Worm (Caenorhabditis elegans): ENCODE results near the gene F20C5.5.

DNA sequence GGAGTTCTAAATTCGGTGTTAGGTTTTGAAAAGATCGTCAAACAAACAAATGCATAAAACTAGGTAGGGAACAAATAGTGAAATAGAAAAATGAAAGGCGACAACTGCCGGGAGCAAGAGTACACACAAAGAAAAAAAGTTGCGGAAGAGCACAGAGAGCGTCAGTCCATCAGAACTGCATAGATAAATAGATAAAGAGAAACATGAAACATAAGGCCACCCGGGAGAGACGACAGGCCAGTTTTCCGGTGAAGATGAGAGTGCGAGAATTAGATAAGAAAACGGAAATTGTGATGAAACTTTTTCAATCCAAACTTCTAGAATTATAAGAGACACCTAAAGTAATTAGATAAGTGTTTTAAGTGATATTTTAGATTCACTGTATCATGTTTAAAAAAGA is 11.7 kb downstream of the F20C5.5 start:
- TF ChIP-seq sea-1 (GFP tag; conservative IDR thresholded peaks at IDR 0.05) (no peak), hnd-1 (tag; optimal IDR thresholded peaks at IDR 0.05) (no peak), hmbx-1 (tag; optimal IDR thresholded peaks at IDR 0.05) (no peak), ceh-13 (GFP tag; optimal IDR thresholded peaks at IDR 0.05) (no peak), tra-4 (tag; optimal IDR thresholded peaks at IDR 0.05) (no peak), ama-1 (optimal IDR thresholded peaks at IDR 0.05) (no peak), F13C5.2 (tag; optimal IDR thresholded peaks at IDR 0.05) (no peak), ceh-36 (tag; optimal IDR thresholded peaks at IDR 0.05) (no peak)

Measured in whole organism, early embryonic.